Fruit fly (Drosophila melanogaster) whole organism, embryonic: ENCODE data around the gene Pex7.

Experiments used
- B-H2 ChIP-seq: fragments of 200-800 bp; sonication (Bioruptor generic); optimal IDR thresholded peaks from 2 replicates; lab custom pipeline; 2018; ENCODE audit warnings: missing biosample characterization, mild to moderate bottlenecking, missing genetic modification characterization
- Bteb2 ChIP-seq: fragments of 200-800 bp; sonication (Bioruptor generic); optimal IDR thresholded peaks from 2 replicates; lab custom pipeline; 2016; ENCODE audit warnings: missing biosample characterization, missing genetic modification characterization
- C15 ChIP-seq: fragments of 200-800 bp; sonication (Bioruptor generic); IDR thresholded peaks from 3 replicates; pipeline ENCODE4 v1.3.6; 2022; ENCODE audit warnings: missing biosample characterization, missing genetic modification characterization
- CG10366 ChIP-seq: fragments of 200-800 bp; sonication (Bioruptor generic); IDR thresholded peaks from 2 replicates; pipeline ENCODE4 v1.3.6; 2022; ENCODE audit warnings: missing biosample characterization, missing genetic modification characterization
- CG10565 ChIP-seq: fragments of 200-800 bp; sonication (Bioruptor generic); optimal IDR thresholded peaks from 3 replicates; lab custom pipeline; 2016; ENCODE audit warnings: missing biosample characterization, mild to moderate bottlenecking, missing genetic modification characterization
- CG11093 ChIP-seq: fragments of 200-800 bp; sonication (Bioruptor generic); IDR thresholded peaks from 3 replicates; pipeline ENCODE4 v1.3.6; 2022; ENCODE audit warnings: missing biosample characterization, missing genetic modification characterization
- CG11456 ChIP-seq: fragments of 200-800 bp; sonication (Bioruptor generic); IDR thresholded peaks from 3 replicates; pipeline ENCODE4 v1.3.6; 2022; ENCODE audit warnings: missing biosample characterization, missing genetic modification characterization
- CG11504 ChIP-seq: fragments of 200-800 bp; sonication (Bioruptor generic); optimal IDR thresholded peaks from 3 replicates; lab custom pipeline; 2019; ENCODE audit warnings: missing biosample characterization, mild to moderate bottlenecking, missing genetic modification characterization, moderate library complexity
- CG11695 ChIP-seq: fragments of 200-800 bp; sonication (Bioruptor generic); IDR thresholded peaks from 3 replicates; pipeline ENCODE4 v1.3.6; 2022; ENCODE audit warnings: missing biosample characterization, missing genetic modification characterization
- CG12219 ChIP-seq: fragments of 200-800 bp; sonication (Bioruptor generic); optimal IDR thresholded peaks from 3 replicates; lab custom pipeline; 2018; ENCODE audit warnings: missing biosample characterization, mild to moderate bottlenecking, missing genetic modification characterization
- CG14050 ChIP-seq: fragments of 200-800 bp; sonication (Bioruptor generic); IDR thresholded peaks from 3 replicates; pipeline ENCODE4 v1.3.6; 2022; ENCODE audit warnings: missing biosample characterization, missing genetic modification characterization
- CG16813 ChIP-seq: fragments of 200-800 bp; sonication (Bioruptor generic); IDR thresholded peaks from 3 replicates; pipeline ENCODE4 v1.3.6; 2022; ENCODE audit warnings: missing biosample characterization, missing genetic modification characterization; ENCODE audit not compliant: partially characterized antibody
- CG18476 ChIP-seq: fragments of 200-800 bp; sonication (Bioruptor generic); optimal IDR thresholded peaks from 2 replicates; lab custom pipeline; 2016; ENCODE audit warnings: missing biosample characterization, mild to moderate bottlenecking, missing genetic modification characterization
- CG31365 ChIP-seq: fragments of 200-800 bp; sonication (Bioruptor generic); optimal IDR thresholded peaks from 2 replicates; lab custom pipeline; 2018; ENCODE audit warnings: missing biosample characterization, mild to moderate bottlenecking, missing genetic modification characterization
- CG32532 ChIP-seq: fragments of 200-800 bp; sonication (Bioruptor generic); IDR thresholded peaks from 2 replicates; pipeline ENCODE4 v1.3.6; 2022; ENCODE audit warnings: missing biosample characterization, missing genetic modification characterization
- CG3407 ChIP-seq: fragments of 200-800 bp; sonication (Bioruptor generic); optimal IDR thresholded peaks from 2 replicates; lab custom pipeline; 2018; ENCODE audit warnings: missing biosample characterization, mild to moderate bottlenecking, missing genetic modification characterization
- CG4424 ChIP-seq: fragments of 200-800 bp; sonication (Bioruptor generic); optimal IDR thresholded peaks from 3 replicates; lab custom pipeline; 2016; ENCODE audit warnings: missing biosample characterization, missing genetic modification characterization
- CG6254 ChIP-seq: fragments of 200-800 bp; sonication (Bioruptor generic); optimal IDR thresholded peaks from 3 replicates; lab custom pipeline; 2017; ENCODE audit warnings: mild to moderate bottlenecking, missing biosample characterization, missing genetic modification reagents, missing genetic modification characterization
- CG7271 ChIP-seq: fragments of 200-800 bp; sonication (Bioruptor generic); optimal IDR thresholded peaks from 2 replicates; lab custom pipeline; 2018; ENCODE audit warnings: missing biosample characterization, mild to moderate bottlenecking, missing genetic modification characterization, moderate library complexity
- CG7556 ChIP-seq: fragments of 200-800 bp; sonication (Bioruptor generic); optimal IDR thresholded peaks from 2 replicates; lab custom pipeline; 2017; ENCODE audit warnings: missing biosample characterization, mild to moderate bottlenecking, missing genetic modification characterization
- CG8944 ChIP-seq: fragments of 200-800 bp; sonication (Bioruptor generic); optimal IDR thresholded peaks from 3 replicates; lab custom pipeline; 2016; ENCODE audit warnings: missing biosample characterization, missing genetic modification characterization
- CG9215 ChIP-seq: fragments of 200-800 bp; sonication (Bioruptor generic); IDR thresholded peaks from 2 replicates; pipeline ENCODE4 v1.3.6; 2022; ENCODE audit warnings: missing biosample characterization, missing genetic modification characterization
- CG9797 ChIP-seq: fragments of 200-800 bp; sonication (Bioruptor generic); optimal IDR thresholded peaks from 3 replicates; lab custom pipeline; 2018; ENCODE audit warnings: missing biosample characterization, mild to moderate bottlenecking, missing genetic modification characterization
- CkIIα-i1 ChIP-seq: fragments of 200-800 bp; sonication (Bioruptor generic); IDR thresholded peaks from 2 replicates; pipeline ENCODE4 v1.3.6; 2022; ENCODE audit warnings: missing biosample characterization, missing genetic modification characterization
- D19B ChIP-seq: fragments of 200-800 bp; sonication (Bioruptor generic); optimal IDR thresholded peaks from 2 replicates; lab custom pipeline; 2017; ENCODE audit warnings: missing biosample characterization, mild to moderate bottlenecking, missing genetic modification characterization
- Dbx ChIP-seq: fragments of 200-800 bp; sonication (Bioruptor generic); IDR thresholded peaks from 3 replicates; pipeline ENCODE4 v1.3.6; 2022; ENCODE audit warnings: missing biosample characterization, missing genetic modification characterization
- Eip74EF ChIP-seq, 2 experiments: fragments of 200-800 bp in 1 of 2; fragments of >200 bp in 1 of 2; sonication (Bioruptor generic) in 1 of 2; optimal IDR thresholded peaks; 2 replicates each; lab custom pipeline; 2017 to 2019; ENCODE audit warnings: missing biosample characterization in 2 of 2, missing genetic modification characterization in 2 of 2, mild to moderate bottlenecking in 1 of 2, moderate library complexity in 1 of 2
- Med ChIP-seq: fragments of 200-800 bp; sonication (Bioruptor generic); peaks from one replicate; lab custom pipeline; 2016; ENCODE audit warnings: missing biosample characterization, missing genetic modification characterization, mild to moderate bottlenecking, inconsistent platforms, moderate library complexity
- Ssrp ChIP-seq: fragments of 200-800 bp; sonication (Bioruptor generic); optimal IDR thresholded peaks from 2 replicates; lab custom pipeline; 2018; ENCODE audit warnings: missing biosample characterization, mild to moderate bottlenecking, missing genetic modification characterization, moderate library complexity
- Vsx1 ChIP-seq: fragments of 200-800 bp; sonication (Bioruptor generic); optimal IDR thresholded peaks from 2 replicates; lab custom pipeline; 2017; ENCODE audit warnings: missing biosample characterization, mild to moderate bottlenecking, missing genetic modification characterization, missing genetic modification reagents
- ab ChIP-seq: fragments of 200-800 bp; sonication (Bioruptor generic); optimal IDR thresholded peaks from 2 replicates; lab custom pipeline; 2016; ENCODE audit warnings: missing biosample characterization, missing genetic modification characterization
- ara ChIP-seq: fragments of 200-800 bp; sonication (Bioruptor generic); IDR thresholded peaks from 2 replicates; pipeline ENCODE4 v1.3.6; 2022; ENCODE audit warnings: missing biosample characterization, missing genetic modification characterization
- bowl ChIP-seq: fragments of 200-800 bp; sonication (Bioruptor generic); IDR thresholded peaks from 2 replicates; pipeline ENCODE4 v1.3.6; 2022; ENCODE audit warnings: missing biosample characterization, missing genetic modification characterization
- gfzf ChIP-seq: fragments of 200-800 bp; sonication (Bioruptor generic); optimal IDR thresholded peaks from 2 replicates; lab custom pipeline; 2016; ENCODE audit warnings: missing biosample characterization, mild to moderate bottlenecking, missing genetic modification characterization, moderate library complexity
- ind ChIP-seq: fragments of 200-800 bp; sonication (Bioruptor generic); optimal IDR thresholded peaks from 3 replicates; lab custom pipeline; 2016; ENCODE audit warnings: missing biosample characterization, missing genetic modification characterization
- kni ChIP-seq: fragments of 200-800 bp; sonication (Bioruptor generic); optimal IDR thresholded peaks from 3 replicates; lab custom pipeline; 2017; ENCODE audit warnings: mild to moderate bottlenecking, missing biosample characterization, missing genetic modification reagents, missing genetic modification characterization
- lab ChIP-seq: fragments of 200-800 bp; sonication (Bioruptor generic); optimal IDR thresholded peaks from 3 replicates; lab custom pipeline; 2017; ENCODE audit warnings: missing biosample characterization, missing genetic modification characterization, mild to moderate bottlenecking, moderate library complexity, missing genetic modification reagents
- lola ChIP-seq, 3 experiments: fragments of >200 bp in 2 of 3; fragments of 200-800 bp in 1 of 3; sonication (Bioruptor generic) in 1 of 3; optimal IDR thresholded peaks; 2 replicates each; lab custom pipeline; 2017 to 2019; ENCODE audit warnings: missing biosample characterization in 3 of 3, missing genetic modification characterization in 3 of 3, mild to moderate bottlenecking in 1 of 3, moderate library complexity in 1 of 3
- pb ChIP-seq: fragments of 200-800 bp; sonication (Bioruptor generic); optimal IDR thresholded peaks from 3 replicates; lab custom pipeline; 2016; ENCODE audit warnings: missing biosample characterization, missing genetic modification characterization
- peb ChIP-seq: fragments of 200-800 bp; sonication (Bioruptor generic); IDR thresholded peaks from 2 replicates; pipeline ENCODE4 v1.3.6; 2022; ENCODE audit warnings: missing biosample characterization, missing genetic modification characterization
- slbo ChIP-seq: fragments of 200-800 bp; sonication (Bioruptor generic); IDR thresholded peaks from 2 replicates; pipeline ENCODE4 v1.3.6; 2022; ENCODE audit warnings: missing biosample characterization, missing genetic modification characterization
- sob ChIP-seq: fragments of 200-800 bp; sonication (Bioruptor generic); IDR thresholded peaks from 2 replicates; pipeline ENCODE4 v1.3.6; 2022; ENCODE audit warnings: missing biosample characterization, missing genetic modification characterization
- stwl ChIP-seq: fragments of 200-800 bp; sonication (Bioruptor generic); optimal IDR thresholded peaks from 3 replicates; lab custom pipeline; 2018; ENCODE audit warnings: missing biosample characterization, mild to moderate bottlenecking, missing genetic modification characterization, moderate library complexity
- tll ChIP-seq, 2 experiments: fragments of 200-800 bp in 1 of 2; fragments of >200 bp in 1 of 2; sonication (Bioruptor generic) in 1 of 2; optimal IDR thresholded peaks; 2 replicates each; lab custom pipeline; 2017 to 2019; ENCODE audit warnings: missing biosample characterization in 2 of 2, missing genetic modification characterization in 2 of 2, mild to moderate bottlenecking in 1 of 2, moderate library complexity in 1 of 2
- tx ChIP-seq: fragments of 200-800 bp; sonication (Bioruptor generic); optimal IDR thresholded peaks from 2 replicates; lab custom pipeline; 2016; ENCODE audit warnings: missing biosample characterization, missing genetic modification characterization
- vfl ChIP-seq: fragments of 200-800 bp; sonication (Bioruptor generic); optimal IDR thresholded peaks from 2 replicates; lab custom pipeline; 2016; ENCODE audit warnings: missing biosample characterization, missing genetic modification characterization
- vnd ChIP-seq: fragments of 200-800 bp; sonication (Bioruptor generic); IDR thresholded peaks from 3 replicates; pipeline ENCODE4 v1.3.6; 2022; ENCODE audit warnings: missing biosample characterization, missing genetic modification characterization; ENCODE audit not compliant: partially characterized antibody
- zfh2 ChIP-seq: fragments of 200-800 bp; sonication (Bioruptor generic); optimal IDR thresholded peaks from 2 replicates; lab custom pipeline; 2016; ENCODE audit warnings: missing biosample characterization, missing genetic modification characterization

The Pex7 gene

dm6 chr3L:8672199-8673059 lies 25.5 kb downstream of the Pex7 start (continued):
- TF ChIP-seq slbo (peak; percentile 77), CG11456 (GFP tag; lab: Robert Waterston, UW) (peak; percentile 14; the same call in 1 of the 3 replicates), lola (GFP tag; optimal IDR thresholded peaks at IDR 0.05; lab: Kevin White, UChicago) (no peak), CG4424 (GFP tag; lab: Kevin White, UChicago) (no peak), CG11695 (GFP tag; lab: Robert Waterston, UW) (peak; percentile 63; the same call in 2 of the 3 replicates), gfzf (GFP tag; lab: Kevin White, UChicago) (no peak), tx (no peak), CG11504 (tag; lab: Kevin White, UChicago) (peak; percentile 24), CG3407 (no peak), Dbx (GFP tag; lab: Robert Waterston, UW) (peak; percentile 76; the same call in 2 of the 3 replicates), CG10565 (GFP tag; lab: Kevin White, UChicago) (no peak), peb (GFP tag; lab: Robert Waterston, UW) (no peak), ara (GFP tag; lab: Robert Waterston, UW) (no peak), stwl (tag; lab: Kevin White, UChicago) (no peak), B-H2 (GFP tag; lab: Kevin White, UChicago) (no peak), CG32532 (GFP tag; lab: Robert Waterston, UW) (peak; percentile 77), tll (GFP tag; optimal IDR thresholded peaks at IDR 0.05; lab: Kevin White, UChicago) (no peak), CG6254 (GFP tag; lab: Kevin White, UChicago) (no peak), vfl (GFP tag; lab: Kevin White, UChicago) (peak; percentile 20), sob (0 out of 2 replicates have a peak, but pooled peaks have one; percentile 11), CG7271 (tag; lab: Kevin White, UChicago) (no peak), Med (GFP tag; lab: Kevin White, UChicago) (peak; percentile 75), CG7556 (GFP tag; lab: Kevin White, UChicago) (peak; percentile 28), CG10366 (GFP tag; lab: Robert Waterston, UW) (peak; percentile 26), CG11093 (GFP tag; lab: Robert Waterston, UW) (0 out of 3 replicates have a peak, but pooled peaks have one; percentile 32), ab (GFP tag; lab: Kevin White, UChicago) (no peak), kni (GFP tag; lab: Kevin White, UChicago) (no peak), CG8944 (GFP tag; lab: Kevin White, UChicago) (no peak), Bteb2 (GFP tag; lab: Kevin White, UChicago) (no peak), CG12219 (GFP tag; lab: Kevin White, UChicago) (peak; percentile 46), Vsx1 (GFP tag; lab: Kevin White, UChicago) (no peak), bowl (GFP tag; lab: Robert Waterston, UW) (no peak), D19B (peak; percentile 39), CG9797 (GFP tag; lab: Kevin White, UChicago) (no peak), CG9215 (peak; percentile 31; the same call in 1 of the 2 replicates), Eip74EF (GFP tag; optimal IDR thresholded peaks at IDR 0.05; lab: Kevin White, UChicago) (no peak), CG18476 (no peak), pb (GFP tag; lab: Kevin White, UChicago) (no peak), CG16813 (no peak), zfh2 (GFP tag; lab: Kevin White, UChicago) (peak; percentile 27), CG14050 (GFP tag; lab: Robert Waterston, UW) (no peak; the same call in 2 of the 3 replicates), vnd (GFP tag; lab: Robert Waterston, UW) (no peak), Ssrp (tag; lab: Kevin White, UChicago) (no peak), lab (GFP tag; lab: Kevin White, UChicago) (peak; percentile 70), C15 (GFP tag; lab: Robert Waterston, UW) (no peak), ind (GFP tag; lab: Kevin White, UChicago) (peak; percentile 28), CG31365 (no peak), CkIIα-i1 (GFP tag; lab: Robert Waterston, UW) (no peak)
